Fruit fly (Drosophila melanogaster): ENCODE results near the gene Rsph1.

The Rsph1 gene

dm6 chr2L:13183150-13183549 is at the start of gene Rsph1:
Gene Rsph1 (plus strand): TSS chr2L:13183450.
- TF ChIP-seq ovo (GFP tag; optimal IDR thresholded peaks at IDR 0.05): no peak

DNA sequence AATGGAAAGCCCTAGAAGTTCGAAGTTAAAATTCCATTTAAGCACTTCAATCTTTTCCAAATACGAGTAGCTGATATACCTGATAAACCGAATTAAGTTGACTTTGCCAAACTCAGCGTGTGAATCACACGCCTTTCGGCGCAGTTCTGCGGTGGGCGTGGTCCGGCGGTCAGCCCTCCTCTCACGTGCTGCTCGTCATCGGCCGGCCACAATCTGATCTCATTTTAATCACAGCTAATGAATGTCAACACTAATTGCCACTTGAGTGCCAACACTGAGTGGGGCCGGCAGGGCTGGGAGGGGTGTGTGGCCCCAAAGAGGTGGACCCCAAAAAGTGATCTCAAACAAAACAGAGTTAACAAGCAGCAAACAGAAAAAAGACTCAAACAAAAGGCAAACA is 47.3 kb upstream of the Rsph1 start:
- TF ChIP-seq CG7101 (tag; optimal IDR thresholded peaks at IDR 0.05) (no peak), tj (GFP tag; optimal IDR thresholded peaks at IDR 0.05) (no peak), CG33017 (tag; optimal IDR thresholded peaks at IDR 0.05) (no peak), ovo (GFP tag; optimal IDR thresholded peaks at IDR 0.05) (no peak), CG14711 (tag; optimal IDR thresholded peaks at IDR 0.05) (no peak), CG1620 (GFP tag; optimal IDR thresholded peaks at IDR 0.05) (no peak), cic (GFP tag; optimal IDR thresholded peaks at IDR 0.05) (no peak), cnc (optimal IDR thresholded peaks at IDR 0.05) (no peak), Mnt (GFP tag; optimal IDR thresholded peaks at IDR 0.05) (no peak), kay (GFP tag; ENCODE audit: borderline replicate concordance) (no peak), CG11617 (GFP tag; optimal IDR thresholded peaks at IDR 0.05) (no peak), CG12768 (GFP tag; optimal IDR thresholded peaks at IDR 0.05) (no peak), pad (GFP tag; optimal IDR thresholded peaks at IDR 0.05) (no peak), CG5204 (GFP tag; optimal IDR thresholded peaks at IDR 0.05) (no peak), Crg-1 (GFP tag; optimal IDR thresholded peaks at IDR 0.05) (no peak), Hr96 (GFP tag; optimal IDR thresholded peaks at IDR 0.05) (no peak), Clk (GFP tag; optimal IDR thresholded peaks at IDR 0.05) (no peak), CG7045 (GFP tag; optimal IDR thresholded peaks at IDR 0.05) (no peak), toe (GFP tag; optimal IDR thresholded peaks at IDR 0.05) (no peak), bab1 (GFP tag; optimal IDR thresholded peaks at IDR 0.05) (no peak)

DNA sequence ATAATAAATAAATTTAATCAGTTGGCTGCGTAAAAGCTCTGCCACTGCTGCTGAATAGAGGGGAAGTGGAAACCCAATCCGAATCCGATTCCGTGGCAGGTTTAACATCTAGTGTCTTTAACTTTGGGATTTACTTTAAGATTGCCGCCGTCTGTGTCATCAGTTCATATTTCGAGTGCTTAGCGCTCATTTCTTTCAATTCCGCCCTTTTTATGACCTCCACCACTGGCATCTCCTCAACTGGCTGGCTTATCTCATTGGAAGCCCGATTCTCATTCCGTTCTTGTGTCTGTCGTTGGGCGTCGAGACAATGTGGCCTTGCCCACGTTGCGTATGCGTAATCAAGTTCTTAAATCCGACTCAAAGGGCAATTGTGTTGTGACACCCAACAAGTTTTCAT is 42.4 kb upstream of the Rsph1 start:
- TF ChIP-seq cnc (optimal IDR thresholded peaks at IDR 0.05): no peak
- TF ChIP-seq tj (GFP tag; optimal IDR thresholded peaks at IDR 0.05): no peak
- no peak for TF ChIP-seq Clk (GFP tag; optimal IDR thresholded peaks at IDR 0.05)
- no peak for TF ChIP-seq CG33017 (tag; optimal IDR thresholded peaks at IDR 0.05)
- TF ChIP-seq Crg-1 (GFP tag; optimal IDR thresholded peaks at IDR 0.05): no peak
- no peak for TF ChIP-seq bab1 (GFP tag; optimal IDR thresholded peaks at IDR 0.05)
- no peak for TF ChIP-seq CG11617 (GFP tag; optimal IDR thresholded peaks at IDR 0.05)
- TF ChIP-seq Hr96 (GFP tag; optimal IDR thresholded peaks at IDR 0.05): no peak
- TF ChIP-seq kay (GFP tag; ENCODE audit: borderline replicate concordance): no peak
- TF ChIP-seq CG12768 (GFP tag; optimal IDR thresholded peaks at IDR 0.05): no peak
- no peak for TF ChIP-seq toe (GFP tag; optimal IDR thresholded peaks at IDR 0.05)
- no peak for TF ChIP-seq CG14711 (tag; optimal IDR thresholded peaks at IDR 0.05)
- TF ChIP-seq CG7045 (GFP tag; optimal IDR thresholded peaks at IDR 0.05): no peak

DNA sequence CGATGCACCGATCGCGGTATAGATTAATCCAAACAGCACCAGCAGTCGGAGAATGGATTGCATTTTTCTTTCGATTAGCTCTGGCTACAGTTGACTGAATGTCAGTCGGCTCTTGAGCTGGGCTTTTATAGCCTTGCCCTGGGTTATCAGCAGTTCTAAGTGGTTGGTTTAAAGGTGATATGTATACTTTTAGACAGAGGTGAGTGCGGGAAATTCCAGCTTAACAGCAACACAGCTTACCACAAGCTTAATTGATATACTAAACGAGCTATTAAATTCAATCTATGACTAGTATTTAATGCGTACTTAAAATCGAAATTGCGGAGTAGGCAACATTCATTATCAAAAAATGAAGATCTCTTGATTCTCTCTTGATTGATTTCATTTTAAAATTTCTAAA is 40.4 kb upstream of the Rsph1 start, which contains the start of gene CG9928:
Gene CG9928 (minus strand): TSS at position 101 of the 400 bp plus-strand sequence.
- no peak for TF ChIP-seq cic (GFP tag; optimal IDR thresholded peaks at IDR 0.05)
- TF ChIP-seq Hr96 (GFP tag; optimal IDR thresholded peaks at IDR 0.05): no peak

DNA sequence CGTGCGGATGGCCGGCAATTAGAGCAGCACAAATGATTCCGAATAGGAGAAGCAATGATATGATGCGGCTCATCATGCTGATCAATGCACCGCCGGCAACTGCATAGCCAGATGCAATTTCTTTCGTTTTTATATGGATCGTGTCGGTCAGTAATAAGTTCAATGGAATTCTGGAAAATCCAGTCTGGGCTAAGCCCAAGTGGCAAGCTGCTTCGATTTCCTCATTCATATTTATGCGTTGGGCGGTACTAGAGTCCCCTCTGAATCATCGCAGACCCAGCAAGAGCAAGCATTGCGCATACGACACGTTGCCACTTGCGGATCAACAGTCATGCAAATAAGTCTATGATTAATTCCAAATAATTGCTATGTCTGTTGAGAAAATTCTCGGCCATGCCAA is 39.7 kb upstream of the Rsph1 start, which contains the start of gene CG16978:
Gene CG16978 (minus strand): TSS at position 101 of the 400 bp plus-strand sequence.
- no peak for TF ChIP-seq toe (GFP tag; optimal IDR thresholded peaks at IDR 0.05)
- no peak for TF ChIP-seq CG7045 (GFP tag; optimal IDR thresholded peaks at IDR 0.05)
- TF ChIP-seq ovo (GFP tag; optimal IDR thresholded peaks at IDR 0.05): no peak
- no peak for TF ChIP-seq CG33017 (tag; optimal IDR thresholded peaks at IDR 0.05)
- no peak for TF ChIP-seq tj (GFP tag; optimal IDR thresholded peaks at IDR 0.05)
- no peak for TF ChIP-seq Hr96 (GFP tag; optimal IDR thresholded peaks at IDR 0.05)
- no peak for TF ChIP-seq Mnt (GFP tag; optimal IDR thresholded peaks at IDR 0.05)
- TF ChIP-seq cnc (optimal IDR thresholded peaks at IDR 0.05): no peak
- TF ChIP-seq CG14711 (tag; optimal IDR thresholded peaks at IDR 0.05): no peak
- no peak for TF ChIP-seq CG11617 (GFP tag; optimal IDR thresholded peaks at IDR 0.05)
- no peak for TF ChIP-seq kay (GFP tag; ENCODE audit: borderline replicate concordance)
- TF ChIP-seq CG12768 (GFP tag; optimal IDR thresholded peaks at IDR 0.05): no peak
- no peak for TF ChIP-seq cic (GFP tag; optimal IDR thresholded peaks at IDR 0.05)
- TF ChIP-seq pad (GFP tag; optimal IDR thresholded peaks at IDR 0.05): no peak
- TF ChIP-seq CG7101 (tag; optimal IDR thresholded peaks at IDR 0.05): no peak
- no peak for TF ChIP-seq CG1620 (GFP tag; optimal IDR thresholded peaks at IDR 0.05)
- TF ChIP-seq CG5204 (GFP tag; optimal IDR thresholded peaks at IDR 0.05): no peak
- TF ChIP-seq Crg-1 (GFP tag; optimal IDR thresholded peaks at IDR 0.05): no peak
- TF ChIP-seq bab1 (GFP tag; optimal IDR thresholded peaks at IDR 0.05): no peak
- TF ChIP-seq Clk (GFP tag; optimal IDR thresholded peaks at IDR 0.05): no peak

DNA sequence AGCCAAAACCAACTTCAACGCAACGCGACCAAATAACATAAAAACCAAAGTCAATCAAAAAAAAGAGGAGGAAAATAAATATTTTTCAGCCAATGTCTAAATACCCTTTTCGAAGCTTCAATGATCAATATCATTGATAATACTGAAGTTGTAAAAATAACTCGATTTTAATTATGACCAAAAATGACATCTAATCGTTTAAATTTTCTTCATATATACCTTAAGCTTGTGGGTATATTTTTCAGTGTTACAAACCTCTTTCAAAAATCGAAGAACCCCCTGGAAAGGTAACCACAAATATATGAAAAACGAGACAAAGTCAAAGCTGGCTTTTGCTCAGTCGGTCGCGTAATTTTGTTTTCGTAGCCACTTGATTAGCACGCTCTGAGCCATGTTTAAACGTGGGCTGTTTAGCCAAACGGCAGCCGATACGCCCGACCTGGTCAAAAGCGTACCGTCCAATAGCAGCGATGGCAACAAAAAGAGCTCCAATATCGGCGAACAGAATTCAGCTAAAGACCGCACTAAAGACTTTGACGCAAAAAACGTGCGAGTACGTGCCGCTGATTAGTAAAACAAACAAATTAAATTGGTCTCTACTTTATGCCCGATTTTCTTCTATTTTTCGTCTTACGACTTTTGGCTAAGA is 38.1 kb upstream of the Rsph1 start:
- no peak for TF ChIP-seq tj (GFP tag; optimal IDR thresholded peaks at IDR 0.05)
- peak; percentile 77 for TF ChIP-seq bab1 (GFP tag; optimal IDR thresholded peaks at IDR 0.05)

DNA sequence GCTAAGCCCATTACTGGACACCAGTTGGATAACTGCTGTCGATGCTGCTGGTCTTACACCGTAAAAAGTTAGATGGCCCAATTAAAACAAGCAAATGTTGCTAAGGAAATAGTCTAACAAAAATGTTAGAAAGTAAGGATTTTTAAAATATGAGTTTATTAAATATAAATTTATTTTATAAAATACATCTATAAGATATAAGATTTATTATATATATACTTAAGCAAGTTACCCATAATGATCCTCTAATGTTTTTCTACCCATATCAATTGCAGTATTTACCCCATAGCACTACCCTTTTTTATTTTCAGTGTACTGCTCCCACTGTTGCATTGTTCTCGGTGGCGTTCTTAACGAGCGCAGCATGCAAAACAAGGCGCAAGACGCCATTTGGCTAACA is 37.0 kb upstream of the Rsph1 start:
- no peak for TF ChIP-seq Clk (GFP tag; optimal IDR thresholded peaks at IDR 0.05)
- no peak for TF ChIP-seq pad (GFP tag; optimal IDR thresholded peaks at IDR 0.05)
- no peak for TF ChIP-seq ovo (GFP tag; optimal IDR thresholded peaks at IDR 0.05)
- no peak for TF ChIP-seq cnc (optimal IDR thresholded peaks at IDR 0.05)
- no peak for TF ChIP-seq CG1620 (GFP tag; optimal IDR thresholded peaks at IDR 0.05)
- TF ChIP-seq Hr96 (GFP tag; optimal IDR thresholded peaks at IDR 0.05): no peak
- no peak for TF ChIP-seq Crg-1 (GFP tag; optimal IDR thresholded peaks at IDR 0.05)
- no peak for TF ChIP-seq bab1 (GFP tag; optimal IDR thresholded peaks at IDR 0.05)
- no peak for TF ChIP-seq CG14711 (tag; optimal IDR thresholded peaks at IDR 0.05)
- no peak for TF ChIP-seq tj (GFP tag; optimal IDR thresholded peaks at IDR 0.05)
- no peak for TF ChIP-seq CG11617 (GFP tag; optimal IDR thresholded peaks at IDR 0.05)
- TF ChIP-seq kay (GFP tag; ENCODE audit: borderline replicate concordance): no peak
- no peak for TF ChIP-seq toe (GFP tag; optimal IDR thresholded peaks at IDR 0.05)
- TF ChIP-seq CG7101 (tag; optimal IDR thresholded peaks at IDR 0.05): no peak
- no peak for TF ChIP-seq CG5204 (GFP tag; optimal IDR thresholded peaks at IDR 0.05)
- no peak for TF ChIP-seq cic (GFP tag; optimal IDR thresholded peaks at IDR 0.05)
- TF ChIP-seq CG7045 (GFP tag; optimal IDR thresholded peaks at IDR 0.05): no peak

Measured in whole organism, adult.